Fruit fly (Drosophila melanogaster): Measurements from ENCODE around the gene PNUTS.

DNA sequence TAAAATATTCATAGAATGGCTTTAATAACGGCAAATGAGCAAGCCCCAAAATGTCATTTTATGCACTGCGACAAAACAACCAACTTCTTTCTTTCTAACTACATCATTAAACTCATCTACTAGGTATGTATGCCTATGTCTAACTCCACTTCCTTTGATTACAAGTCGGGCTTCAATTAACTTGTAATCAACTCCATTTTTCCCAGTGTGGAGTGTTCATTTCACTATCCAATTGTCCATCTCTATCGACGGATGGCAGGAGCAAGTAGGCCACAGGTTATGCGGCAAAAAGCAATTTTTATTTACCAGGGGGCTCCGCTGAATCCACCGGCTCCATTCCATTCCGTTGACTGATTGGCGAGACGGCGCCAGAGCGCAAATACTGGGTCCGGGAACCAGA, 33.5 kb downstream of the PNUTS start:
- TF ChIP-seq toe (GFP tag; optimal IDR thresholded peaks at IDR 0.05) (no peak), Hr96 (GFP tag; optimal IDR thresholded peaks at IDR 0.05) (no peak), ovo (GFP tag; optimal IDR thresholded peaks at IDR 0.05) (no peak), cnc (optimal IDR thresholded peaks at IDR 0.05) (no peak), Mnt (GFP tag; optimal IDR thresholded peaks at IDR 0.05) (no peak), cic (GFP tag; optimal IDR thresholded peaks at IDR 0.05) (no peak), CG11617 (GFP tag; optimal IDR thresholded peaks at IDR 0.05) (no peak), CG33017 (tag; optimal IDR thresholded peaks at IDR 0.05) (no peak), CG1620 (GFP tag; optimal IDR thresholded peaks at IDR 0.05) (no peak), CG12768 (GFP tag; optimal IDR thresholded peaks at IDR 0.05) (no peak), CG7045 (GFP tag; optimal IDR thresholded peaks at IDR 0.05) (no peak), CG5204 (GFP tag; optimal IDR thresholded peaks at IDR 0.05) (no peak), Crg-1 (GFP tag; optimal IDR thresholded peaks at IDR 0.05) (no peak)
